Worm (Caenorhabditis elegans) whole organism, young adult: ENCODE results near the gene K08H2.7.

ENCODE experiments used
- B0336.3 ChIP-seq: fragments of 200-800 bp; sonication (Bioruptor generic); IDR thresholded peaks from 2 replicates; pipeline ENCODE4 v1.3.6; 2022; ENCODE audit warnings: missing genetic modification characterization, missing compliant biosample characterization
- F22D6.2 ChIP-seq: sonication (generic microtip); optimal IDR thresholded peaks from 2 replicates; lab custom pipeline; 2016; ENCODE audit warnings: mild to moderate bottlenecking, missing genetic modification characterization, missing compliant biosample characterization
- F33H1.4 ChIP-seq: fragments of 200-800 bp; sonication (Bioruptor generic); IDR thresholded peaks from 2 replicates; pipeline ENCODE4 v1.3.6; 2022; ENCODE audit warnings: missing genetic modification reagents, missing genetic modification characterization, missing compliant biosample characterization
- F39B2.1 ChIP-seq: fragments of 200-800 bp; sonication (Bioruptor generic); IDR thresholded peaks from 2 replicates; pipeline ENCODE4 v1.3.6; 2022; ENCODE audit warnings: missing genetic modification reagents, missing genetic modification characterization, missing compliant biosample characterization
- F57A8.1 ChIP-seq: fragments of 200-800 bp; sonication (Bioruptor generic); optimal IDR thresholded peaks from 2 replicates; lab custom pipeline; 2018; ENCODE audit warnings: mild to moderate bottlenecking, missing genetic modification characterization, moderate library complexity, missing compliant biosample characterization
- F57C9.4 ChIP-seq: sonication (generic microtip); optimal IDR thresholded peaks from 2 replicates; lab custom pipeline; 2017; ENCODE audit warnings: mild to moderate bottlenecking, missing genetic modification characterization, missing compliant biosample characterization
- K12H6.12 ChIP-seq: fragments of 200-800 bp; sonication (Bioruptor generic); optimal IDR thresholded peaks from 2 replicates; lab custom pipeline; 2018; ENCODE audit warnings: mild to moderate bottlenecking, missing genetic modification characterization, missing compliant biosample characterization
- T26A5.8 ChIP-seq: sonication (generic microtip); optimal IDR thresholded peaks from 2 replicates; lab custom pipeline; 2016; ENCODE audit warnings: missing genetic modification characterization, missing compliant biosample characterization
- Y53G8AR.9 ChIP-seq: fragments of 200-800 bp; sonication (Bioruptor generic); conservative IDR thresholded peaks from 2 replicates; pipeline ENCODE4 v1.3.6; 2022; ENCODE audit warnings: missing genetic modification reagents, missing genetic modification characterization, missing compliant biosample characterization
- ZK185.1 ChIP-seq: sonication (generic microtip); optimal IDR thresholded peaks from 2 replicates; lab custom pipeline; 2016; ENCODE audit warnings: mild to moderate bottlenecking, missing genetic modification characterization, missing compliant biosample characterization; ENCODE audit not compliant: poor library complexity, severe bottlenecking
- atf-7 ChIP-seq: sonication (generic microtip); optimal IDR thresholded peaks from 2 replicates; lab custom pipeline; 2017; ENCODE audit warnings: mild to moderate bottlenecking, missing genetic modification characterization, missing compliant biosample characterization
- athp-1 ChIP-seq: sonication (generic microtip); optimal IDR thresholded peaks from 2 replicates; lab custom pipeline; 2017; ENCODE audit warnings: mild to moderate bottlenecking, missing genetic modification characterization, missing compliant biosample characterization
- attf-3 ChIP-seq: fragments of 200-800 bp; sonication (Bioruptor generic); conservative IDR thresholded peaks from 2 replicates; pipeline ENCODE4 v1.3.6; 2022; ENCODE audit warnings: missing genetic modification reagents, missing genetic modification characterization, missing compliant biosample characterization
- cebp-1 ChIP-seq, 2 experiments: fragments of 200-800 bp in 1 of 2; sonication (Bioruptor generic) in 1 of 2; sonication (generic microtip) in 1 of 2; IDR thresholded peaks in 1 of 2; optimal IDR thresholded peaks in 1 of 2; 2 replicates each; pipeline versions ENCODE4 v1.3.6 to Lab custom; 2017 to 2022; ENCODE audit warnings: missing compliant biosample characterization in 2 of 2, missing genetic modification characterization in 2 of 2, mild to moderate bottlenecking in 1 of 2, missing genetic modification reagents in 1 of 2, moderate library complexity in 1 of 2
- cebp-2 ChIP-seq: fragments of 200-800 bp; sonication (Bioruptor generic); IDR thresholded peaks from 2 replicates; pipeline ENCODE4 v1.3.6; 2022; ENCODE audit warnings: missing genetic modification characterization, missing compliant biosample characterization
- ceh-27 ChIP-seq: fragments of 200-800 bp; sonication (Bioruptor generic); optimal IDR thresholded peaks from 2 replicates; lab custom pipeline; 2018; ENCODE audit warnings: mild to moderate bottlenecking, missing genetic modification characterization, moderate library complexity, missing compliant biosample characterization
- ceh-79 ChIP-seq: sonication (generic microtip); optimal IDR thresholded peaks from 2 replicates; lab custom pipeline; 2017; ENCODE audit warnings: mild to moderate bottlenecking, missing genetic modification characterization, missing compliant biosample characterization
- die-1 ChIP-seq: sonication (generic microtip); optimal IDR thresholded peaks from 2 replicates; lab custom pipeline; 2016; ENCODE audit warnings: missing genotype, mild to moderate bottlenecking, missing genetic modification characterization, missing compliant biosample characterization
- dox-1 ChIP-seq: fragments of 200-800 bp; sonication (Bioruptor generic); IDR thresholded peaks from 2 replicates; pipeline ENCODE4 v1.3.6; 2022; ENCODE audit warnings: missing genetic modification reagents, missing genetic modification characterization, missing compliant biosample characterization
- efl-1 ChIP-seq: fragments of 150-350 bp; optimal IDR thresholded peaks from 2 replicates; lab custom pipeline; 2014; ENCODE audit warnings: missing biosample characterization, missing genetic modification reagents, missing genetic modification characterization
- gei-17 ChIP-seq: fragments of 200-800 bp; sonication (Bioruptor generic); optimal IDR thresholded peaks from 2 replicates; lab custom pipeline; 2018; ENCODE audit warnings: mild to moderate bottlenecking, missing genetic modification characterization, missing compliant biosample characterization
- hmg-1.2 ChIP-seq: fragments of 200-800 bp; sonication (Bioruptor generic); IDR thresholded peaks from 2 replicates; pipeline ENCODE4 v1.3.6; 2022; ENCODE audit warnings: missing genetic modification reagents, missing genetic modification characterization, missing compliant biosample characterization
- let-526 ChIP-seq: fragments of 200-800 bp; sonication (Bioruptor generic); IDR thresholded peaks from 2 replicates; pipeline ENCODE4 v1.3.6; 2022; ENCODE audit warnings: missing genetic modification reagents, missing genetic modification characterization, missing compliant biosample characterization
- let-607 ChIP-seq, 2 experiments: fragments of 200-800 bp in 1 of 2; sonication (Bioruptor generic) in 1 of 2; sonication (generic microtip) in 1 of 2; optimal IDR thresholded peaks; 2 replicates each; lab custom pipeline; 2016 to 2018; ENCODE audit warnings: mild to moderate bottlenecking in 2 of 2, missing compliant biosample characterization in 2 of 2, missing genetic modification characterization in 2 of 2, moderate library complexity in 2 of 2, missing genotype in 1 of 2
- lin-26 ChIP-seq: fragments of 200-800 bp; sonication (Bioruptor generic); IDR thresholded peaks from 2 replicates; pipeline ENCODE4 v1.3.6; 2022; ENCODE audit warnings: missing genetic modification reagents, missing genetic modification characterization, missing compliant biosample characterization
- lin-35 ChIP-seq, 3 experiments: fragments of 150-350 bp in 2 of 3; sonication (generic microtip) in 1 of 3; optimal IDR thresholded peaks; 2 replicates each; lab custom pipeline; 2014 to 2018; ENCODE audit warnings: missing biosample characterization in 3 of 3, missing genetic modification characterization in 3 of 3, missing genetic modification reagents in 3 of 3
- lin-40 ChIP-seq: sonication (generic microtip); optimal IDR thresholded peaks from 2 replicates; lab custom pipeline; 2016; ENCODE audit warnings: missing genetic modification characterization, mild to moderate bottlenecking, missing compliant biosample characterization, missing genotype, missing genetic modification reagents
- madf-3 ChIP-seq: fragments of 200-800 bp; sonication (Bioruptor generic); IDR thresholded peaks from 2 replicates; pipeline ENCODE4 v1.3.6; 2022; ENCODE audit warnings: missing genetic modification reagents, missing genetic modification characterization, missing compliant biosample characterization
- mxl-1 ChIP-seq: sonication (generic microtip); optimal IDR thresholded peaks from 2 replicates; lab custom pipeline; 2016; ENCODE audit warnings: missing genetic modification characterization, missing compliant biosample characterization
- nhr-80 ChIP-seq: sonication (generic microtip); optimal IDR thresholded peaks from 2 replicates; lab custom pipeline; 2016; ENCODE audit warnings: missing genetic modification characterization, missing compliant biosample characterization
- nhr-90 ChIP-seq: sonication (generic microtip); optimal IDR thresholded peaks from 2 replicates; lab custom pipeline; 2016; ENCODE audit warnings: missing genotype, mild to moderate bottlenecking, missing genetic modification characterization, missing compliant biosample characterization
- pbrm-1 ChIP-seq: fragments of 200-800 bp; sonication (Bioruptor generic); IDR thresholded peaks from 2 replicates; pipeline ENCODE4 v1.3.6; 2022; ENCODE audit warnings: missing genetic modification reagents, missing genetic modification characterization, missing compliant biosample characterization
- pha-4 ChIP-seq: fragments of 150-350 bp; sonication (generic microtip); optimal IDR thresholded peaks from 2 replicates; lab custom pipeline; 2014; ENCODE audit warnings: missing biosample characterization, missing genetic modification reagents, missing genetic modification characterization
- repo-1 ChIP-seq: sonication (generic microtip); optimal IDR thresholded peaks from 2 replicates; lab custom pipeline; 2017; ENCODE audit warnings: mild to moderate bottlenecking, missing genetic modification characterization, missing compliant biosample characterization
- rpc-1 ChIP-seq, 2 experiments: fragments of 150-350 bp in 1 of 2; sonication (generic microtip) in 1 of 2; optimal IDR thresholded peaks; 2 replicates each; lab custom pipeline; 2014 to 2018; ENCODE audit warnings: missing biosample characterization in 1 of 2, missing genetic modification characterization in 1 of 2, missing genetic modification reagents in 1 of 2, missing genotype in 1 of 2
- snpc-3.4 ChIP-seq: sonication (generic microtip); optimal IDR thresholded peaks from 2 replicates; lab custom pipeline; 2017; ENCODE audit warnings: missing genetic modification characterization, mild to moderate bottlenecking, missing compliant biosample characterization, antibody characterized with exemption, moderate library complexity, missing genotype, missing genetic modification reagents
- tbp1 ChIP-seq: fragments of 200-800 bp; sonication (Bioruptor generic); optimal IDR thresholded peaks from 2 replicates; lab custom pipeline; 2018; ENCODE audit warnings: mild to moderate bottlenecking, missing genetic modification characterization, missing compliant biosample characterization
- unc-130 ChIP-seq: sonication (generic microtip); optimal IDR thresholded peaks from 2 replicates; lab custom pipeline; 2016; ENCODE audit warnings: missing genetic modification reagents, missing genetic modification characterization, missing compliant biosample characterization
- unc-62 ChIP-seq: fragments of 150-350 bp; optimal IDR thresholded peaks from 2 replicates; lab custom pipeline; 2014; ENCODE audit warnings: missing biosample characterization, missing genetic modification reagents, missing genetic modification characterization
- ztf-22 ChIP-seq: fragments of 200-800 bp; sonication (Bioruptor generic); optimal IDR thresholded peaks from 2 replicates; lab custom pipeline; 2018; ENCODE audit warnings: mild to moderate bottlenecking, missing genetic modification characterization, moderate library complexity, missing compliant biosample characterization
- ztf-6 ChIP-seq: fragments of 200-800 bp; sonication (Bioruptor generic); IDR thresholded peaks from 2 replicates; pipeline ENCODE4 v1.3.6; 2022; ENCODE audit warnings: missing genetic modification reagents, missing genetic modification characterization, missing compliant biosample characterization

Gene K08H2.7

DNA sequence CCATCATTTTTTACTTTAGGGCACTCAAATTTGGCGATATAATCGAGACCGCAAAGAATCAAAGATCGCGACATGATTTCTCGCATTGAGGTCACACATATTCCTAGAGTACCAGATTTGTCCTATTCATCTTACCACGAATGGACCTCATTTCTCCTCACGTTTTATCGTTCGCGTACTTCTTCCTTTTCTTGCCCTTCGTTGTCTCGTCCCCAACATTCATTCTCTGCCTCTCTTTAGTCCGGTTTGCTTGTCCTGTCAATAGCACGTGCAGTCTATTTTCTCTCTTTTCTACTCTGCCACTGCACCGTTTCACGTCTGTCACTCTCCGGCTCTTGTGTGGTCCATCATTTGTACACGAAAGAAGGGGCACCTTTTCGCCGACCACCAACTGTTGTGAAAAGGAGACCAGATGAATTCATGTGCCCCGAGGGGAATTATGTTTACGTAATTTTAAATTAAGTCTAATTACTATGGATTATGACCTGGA is 3.2 kb upstream of the K08H2.7 start (continued):
- TF ChIP-seq F33H1.4 (GFP tag; lab: Robert Waterston, UW): no peak
- no peak for TF ChIP-seq madf-3 (GFP tag; lab: Robert Waterston, UW)
- TF ChIP-seq K12H6.12: peak; percentile 61
- no peak for TF ChIP-seq F57C9.4
- TF ChIP-seq efl-1 (GFP tag; lab: Kevin White, UChicago): no peak
- peak; percentile 74 for TF ChIP-seq ceh-27
- TF ChIP-seq F39B2.1: no peak
- peak; percentile 25 for TF ChIP-seq tbp1 (GFP tag; lab: Kevin White, UChicago)
- TF ChIP-seq die-1 (tag; lab: Kevin White, UChicago): no peak
- no peak for TF ChIP-seq rpc-1 (optimal IDR thresholded peaks at IDR 0.05; lab: Kevin White, UChicago)
- TF ChIP-seq rpc-1 (tag; optimal IDR thresholded peaks at IDR 0.05; lab: Kevin White, UChicago): no peak
- TF ChIP-seq lin-26 (GFP tag; lab: Robert Waterston, UW): no peak
- no peak for TF ChIP-seq ztf-6 (GFP tag; lab: Robert Waterston, UW)
- no peak for TF ChIP-seq ztf-22 (GFP tag; lab: Kevin White, UChicago)
- no peak for TF ChIP-seq cebp-2 (GFP tag; lab: Robert Waterston, UW)
- no peak for TF ChIP-seq pbrm-1

DNA sequence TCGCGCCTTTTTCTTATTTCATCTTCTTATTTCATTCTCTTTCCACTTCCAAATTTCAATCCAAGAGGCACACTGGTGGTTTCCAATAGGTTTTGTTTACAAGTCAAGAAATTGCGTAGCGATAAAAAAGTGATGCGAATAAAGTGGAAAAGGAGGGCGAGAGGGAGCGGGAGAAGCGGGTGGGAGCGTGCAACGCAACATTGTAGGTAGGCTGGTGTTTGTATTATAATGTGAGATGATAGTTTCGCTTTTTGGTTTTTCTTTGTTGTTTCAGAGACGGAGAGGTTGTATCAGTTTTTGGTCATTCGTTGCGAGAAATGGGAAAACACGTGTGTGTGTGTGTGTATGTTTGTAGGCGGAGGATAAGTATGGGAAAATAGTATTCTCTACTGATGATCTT is 1.9 kb upstream of the K08H2.7 start:
- TF ChIP-seq repo-1 (tag; lab: Kevin White, UChicago) (peak; percentile 16), atf-7 (tag; lab: Kevin White, UChicago) (peak; percentile 38), ceh-79 (tag; lab: Kevin White, UChicago) (no peak), ZK185.1 (tag; lab: Kevin White, UChicago) (peak; percentile 30), let-607 (tag; optimal IDR thresholded peaks at IDR 0.05; lab: Kevin White, UChicago) (no peak), T26A5.8 (tag; lab: Kevin White, UChicago) (no peak), nhr-80 (tag; lab: Kevin White, UChicago) (peak; percentile 89), dox-1 (peak; percentile 38; the same call in 1 of the 2 replicates), tbp1 (GFP tag; lab: Kevin White, UChicago) (peak; percentile 12), snpc-3.4 (tag; lab: Kevin White, UChicago) (peak; percentile 12), gei-17 (GFP tag; lab: Kevin White, UChicago) (no peak), B0336.3 (peak; percentile 60; the same call in 1 of the 2 replicates), cebp-1 (GFP tag; IDR thresholded peaks at IDR 0.05; lab: Robert Waterston, UW) (0 out of 2 replicates have a peak, but pooled peaks have one; percentile 21), cebp-1 (tag; optimal IDR thresholded peaks at IDR 0.05; lab: Kevin White, UChicago) (peak; percentile 45), pha-4 (tag; lab: Kevin White, UChicago) (peak; percentile 90), lin-40 (tag; lab: Kevin White, UChicago) (peak; percentile 31), mxl-1 (tag; lab: Kevin White, UChicago) (no peak), let-526 (0 out of 2 replicates have a peak, but pooled peaks have one; percentile 18)
- TF ChIP-seq, all 124 proteins: peak for 12

DNA sequence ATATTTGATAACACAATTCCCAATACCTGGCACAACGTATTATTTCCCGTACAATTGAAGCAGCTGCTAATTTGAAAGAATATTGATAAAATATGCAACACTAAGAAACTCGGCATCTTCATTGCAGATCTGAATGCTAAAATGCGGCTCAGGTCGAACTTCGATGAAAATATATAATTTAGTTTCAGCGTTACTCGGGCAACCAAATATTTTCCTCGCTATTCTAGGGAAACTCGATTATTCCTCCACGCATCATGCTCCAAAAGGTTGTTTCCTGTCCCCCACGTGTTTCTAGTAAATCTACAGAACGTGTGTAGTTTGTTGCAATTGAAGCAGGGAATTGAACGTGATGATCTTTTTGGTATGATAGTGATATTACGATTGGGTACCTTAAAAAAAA is 865 bp upstream of the K08H2.7 start:
- TF ChIP-seq F22D6.2 (tag; lab: Kevin White, UChicago): no peak
- no peak for TF ChIP-seq nhr-90 (tag; lab: Kevin White, UChicago)
- no peak for TF ChIP-seq hmg-1.2 (GFP tag; lab: Robert Waterston, UW)
- no peak for TF ChIP-seq B0336.3
- no peak for TF ChIP-seq unc-130 (GFP tag; lab: Kevin White, UChicago)
- no peak for TF ChIP-seq snpc-3.4 (tag; lab: Kevin White, UChicago)
- no peak for TF ChIP-seq lin-40 (tag; lab: Kevin White, UChicago)
- no peak for TF ChIP-seq F57A8.1 (GFP tag; lab: Kevin White, UChicago)
- no peak for TF ChIP-seq gei-17 (GFP tag; lab: Kevin White, UChicago)
- no peak for TF ChIP-seq ceh-27
- no peak for TF ChIP-seq athp-1 (tag; lab: Kevin White, UChicago)
- TF ChIP-seq lin-35 (GFP tag; optimal IDR thresholded peaks at IDR 0.05; lab: Kevin White, UChicago): no peak
- TF ChIP-seq Y53G8AR.9: no peak
- TF ChIP-seq unc-62 (GFP tag; lab: Kevin White, UChicago): no peak
- no peak for TF ChIP-seq attf-3 (GFP tag; lab: Robert Waterston, UW)
- TF ChIP-seq, all 124 proteins: peak for 0
